Fruit fly (Drosophila melanogaster): ENCODE measurements around the gene CG34177.

The CG34177 gene

dm6 chr2L:4459543-4459942, 25.8 kb downstream of the CG34177 start, which contains the start of the genes mRpL27 and CG15435 (continued):
- peak; percentile 17 for TF ChIP-seq Chrac-16 (GFP tag; optimal IDR thresholded peaks at IDR 0.05)
- TF ChIP-seq unc-4 (GFP tag; IDR thresholded peaks at IDR 0.05; ENCODE audit: partially characterized antibody): no peak
- peak; percentile 53 for TF ChIP-seq Max (GFP tag; optimal IDR thresholded peaks at IDR 0.05)
- TF ChIP-seq CG9437 (GFP tag; optimal IDR thresholded peaks at IDR 0.05): no peak
- no peak for TF ChIP-seq sob (GFP tag; IDR thresholded peaks at IDR 0.05)
- TF ChIP-seq fd64A (GFP tag; optimal IDR thresholded peaks at IDR 0.05): no peak
- no peak for TF ChIP-seq exex (tag; optimal IDR thresholded peaks at IDR 0.05)
- TF ChIP-seq dm (GFP tag; optimal IDR thresholded peaks at IDR 0.05): peak; percentile 3
- TF ChIP-seq unpg (GFP tag; optimal IDR thresholded peaks at IDR 0.05): peak; percentile 46
- no peak for TF ChIP-seq CG14050 (GFP tag; IDR thresholded peaks at IDR 0.05)
- peak; percentile 59; the same call in 1 of the 3 replicates for TF ChIP-seq CG17361 (GFP tag; IDR thresholded peaks at IDR 0.05)
- TF ChIP-seq gfzf (GFP tag; optimal IDR thresholded peaks at IDR 0.05): no peak
- no peak for TF ChIP-seq CG2129 (GFP tag; IDR thresholded peaks at IDR 0.05; ENCODE audit: partially characterized antibody)
- peak; percentile 60 for TF ChIP-seq sug (tag; optimal IDR thresholded peaks at IDR 0.05)
- no peak for TF ChIP-seq MTF-1 (GFP tag; optimal IDR thresholded peaks at IDR 0.05; ENCODE audit: borderline replicate concordance)
- TF ChIP-seq CG9797 (GFP tag; optimal IDR thresholded peaks at IDR 0.05): peak; percentile 8
- no peak for TF ChIP-seq CG2202 (tag; optimal IDR thresholded peaks at IDR 0.05)
- peak; percentile 42 for TF ChIP-seq CG4617 (GFP tag; optimal IDR thresholded peaks at IDR 0.05; ENCODE audit: borderline replicate concordance)
- 0 out of 2 replicates have a peak, but pooled peaks have one; percentile 14 for TF ChIP-seq Rx (GFP tag; IDR thresholded peaks at IDR 0.05)
- TF ChIP-seq CG14710 (tag; optimal IDR thresholded peaks at IDR 0.05): peak; percentile 100
- peak; percentile 2 for TF ChIP-seq CG12219 (GFP tag; optimal IDR thresholded peaks at IDR 0.05)
- peak; percentile 67 for TF ChIP-seq CG3847 (GFP tag; IDR thresholded peaks at IDR 0.05)
- TF ChIP-seq D19A (tag; optimal IDR thresholded peaks at IDR 0.05): no peak
- 0 out of 3 replicates have a peak, but pooled peaks have one; percentile 23 for TF ChIP-seq CG7357 (GFP tag; IDR thresholded peaks at IDR 0.05)
- no peak for TF ChIP-seq CG11398 (GFP tag; optimal IDR thresholded peaks at IDR 0.05)
- no peak for TF ChIP-seq Camta (GFP tag; optimal IDR thresholded peaks at IDR 0.05)
- TF ChIP-seq Dek (tag; optimal IDR thresholded peaks at IDR 0.05): peak; percentile 45
- TF ChIP-seq CG10565 (GFP tag; optimal IDR thresholded peaks at IDR 0.05): no peak
- no peak for TF ChIP-seq CG1647 (GFP tag; optimal IDR thresholded peaks at IDR 0.05)
- TF ChIP-seq Rfx (GFP tag; IDR thresholded peaks at IDR 0.05): no peak
- no peak for TF ChIP-seq esg (GFP tag; conservative IDR thresholded peaks at IDR 0.05)
- no peak for TF ChIP-seq tx (GFP tag; optimal IDR thresholded peaks at IDR 0.05)
- 0 out of 2 replicates have a peak, but pooled peaks have one; percentile 17 for TF ChIP-seq CG17328 (GFP tag; IDR thresholded peaks at IDR 0.05)
- TF ChIP-seq jing (GFP tag; optimal IDR thresholded peaks at IDR 0.05): no peak
- TF ChIP-seq NFAT (GFP tag; IDR thresholded peaks at IDR 0.05): no peak
- no peak for TF ChIP-seq ind (GFP tag; optimal IDR thresholded peaks at IDR 0.05)
- TF ChIP-seq bbx (GFP tag; IDR thresholded peaks at IDR 0.05; ENCODE audit: partially characterized antibody): no peak
- no peak for TF ChIP-seq CG6654 (GFP tag; optimal IDR thresholded peaks at IDR 0.05)
- no peak for TF ChIP-seq Bgb (GFP tag; IDR thresholded peaks at IDR 0.05; ENCODE audit: partially characterized antibody)
- TF ChIP-seq CG33557 (GFP tag; optimal IDR thresholded peaks at IDR 0.05): peak; percentile 40
- no peak for TF ChIP-seq Blimp-1 (GFP tag; optimal IDR thresholded peaks at IDR 0.05)
- TF ChIP-seq Mad (GFP tag; optimal IDR thresholded peaks at IDR 0.05): no peak
- TF ChIP-seq luna (GFP tag; optimal IDR thresholded peaks at IDR 0.05): no peak
- no peak for TF ChIP-seq sna (GFP tag; IDR thresholded peaks at IDR 0.05; ENCODE audit: partially characterized antibody)
- peak in 1 of 3 experiments; percentile 60 for TF ChIP-seq Stat92E (GFP tag; optimal IDR thresholded peaks at IDR 0.05)
- TF ChIP-seq Opbp (GFP tag; IDR thresholded peaks at IDR 0.05; ENCODE audit: partially characterized antibody): 0 out of 3 replicates have a peak, but pooled peaks have one; percentile 15
- TF ChIP-seq wek (GFP tag; optimal IDR thresholded peaks at IDR 0.05): no peak
- peak; percentile 75 for TF ChIP-seq YL-1 (GFP tag; optimal IDR thresholded peaks at IDR 0.05)
- TF ChIP-seq grau (tag; optimal IDR thresholded peaks at IDR 0.05): peak; percentile 58
- TF ChIP-seq Oli (tag; optimal IDR thresholded peaks at IDR 0.05): peak; percentile 21

Measured in whole organism, embryonic.